Fruit fly (Drosophila melanogaster): ENCODE measurements around the gene Lrrk.

dm6 chr3R:20626123-20626522, 9.2 kb upstream of the Lrrk start:
- no peak for TF ChIP-seq CG17806 (tag; optimal IDR thresholded peaks at IDR 0.05)
- TF ChIP-seq CG34367 (tag; optimal IDR thresholded peaks at IDR 0.05): no peak
- no peak for TF ChIP-seq fd96Ca (GFP tag; IDR thresholded peaks at IDR 0.05)
- no peak for TF ChIP-seq CG32121 (GFP tag; IDR thresholded peaks at IDR 0.05)
- TF ChIP-seq Ets98B (GFP tag; IDR thresholded peaks at IDR 0.05): no peak

All from whole organism, pupa.